Worm (Caenorhabditis elegans) whole organism, L1 larva: ENCODE data around the gene nmr-2.

Experiments used
- C04F5.9 ChIP-seq: sonication (generic microtip); optimal IDR thresholded peaks from 2 replicates; lab custom pipeline; 2016; ENCODE audit warnings: missing genetic modification characterization, missing compliant biosample characterization
- C16A3.4 ChIP-seq: fragments of 150-350 bp; optimal IDR thresholded peaks from 2 replicates; lab custom pipeline; 2014; ENCODE audit warnings: missing biosample characterization, missing genetic modification characterization
- ama-1 ChIP-seq: fragments of 150-350 bp; optimal IDR thresholded peaks from 2 replicates; lab custom pipeline; 2014
- ceh-82 ChIP-seq, 3 experiments: fragments of 150-350 bp in 1 of 3; sonication (generic microtip) in 2 of 3; optimal IDR thresholded peaks; 2 replicates each; lab custom pipeline; 2014 to 2017; ENCODE audit warnings: missing biosample characterization in 3 of 3, missing genetic modification characterization in 3 of 3
- ceh-88 ChIP-seq: fragments of 200-800 bp; sonication (Bioruptor generic); IDR thresholded peaks from 2 replicates; pipeline ENCODE4 v1.3.6; 2022; ENCODE audit warnings: missing genetic modification characterization, missing compliant biosample characterization
- dpl-1 ChIP-seq, 3 experiments: fragments of 150-350 bp in 2 of 3; sonication (generic microtip) in 1 of 3; optimal IDR thresholded peaks; 2 replicates each; lab custom pipeline; 2014 to 2017; ENCODE audit warnings: missing biosample characterization in 3 of 3, missing genetic modification characterization in 3 of 3, missing genetic modification reagents in 3 of 3
- dsc-1 ChIP-seq: sonication (generic microtip); optimal IDR thresholded peaks from 2 replicates; lab custom pipeline; 2016; ENCODE audit warnings: mild to moderate bottlenecking, missing genetic modification characterization, missing compliant biosample characterization
- efl-1 ChIP-seq, 4 experiments: fragments of 150-350 bp; optimal IDR thresholded peaks in 3 of 4; peaks in 1 of 4; 1 replicate in 1 of 4; 2 replicates in 3 of 4; lab custom pipeline; 2014; ENCODE audit warnings: missing biosample characterization in 2 of 4, missing genetic modification characterization in 2 of 4, missing genetic modification reagents in 2 of 4
- egl-13 ChIP-seq: sonication (generic microtip); optimal IDR thresholded peaks from 2 replicates; lab custom pipeline; 2016; ENCODE audit warnings: missing genotype, missing genetic modification reagents, missing genetic modification characterization, missing compliant biosample characterization
- elt-3 ChIP-seq, 6 experiments: fragments of 150-350 bp in 1 of 6; sonication (generic microtip); optimal IDR thresholded peaks; 2 replicates each; lab custom pipeline; 2017 to 2018; ENCODE audit warnings: missing biosample characterization in 6 of 6, missing genetic modification characterization in 6 of 6, inconsistent platforms in 1 of 6
- fkh-10 ChIP-seq: sonication (generic microtip); optimal IDR thresholded peaks from 2 replicates; lab custom pipeline; 2017; ENCODE audit warnings: missing biosample characterization, missing genetic modification reagents, missing genetic modification characterization
- fkh-4 ChIP-seq: sonication (generic microtip); optimal IDR thresholded peaks from 2 replicates; lab custom pipeline; 2016; ENCODE audit warnings: missing compliant biosample characterization, missing genetic modification characterization, borderline replicate concordance
- fkh-8 ChIP-seq: sonication (generic microtip); optimal IDR thresholded peaks from 2 replicates; lab custom pipeline; 2016; ENCODE audit warnings: mild to moderate bottlenecking, missing genetic modification characterization, missing compliant biosample characterization
- hlh-17 ChIP-seq: fragments of 200-800 bp; sonication (Bioruptor generic); optimal IDR thresholded peaks from 2 replicates; lab custom pipeline; 2018; ENCODE audit warnings: missing genetic modification characterization, mild to moderate bottlenecking, missing compliant biosample characterization, moderate library complexity, borderline replicate concordance
- hlh-4 ChIP-seq: sonication (generic microtip); optimal IDR thresholded peaks from 2 replicates; lab custom pipeline; 2016; ENCODE audit warnings: mild to moderate bottlenecking, missing genetic modification characterization, missing compliant biosample characterization
- irx-1 ChIP-seq: sonication (generic microtip); optimal IDR thresholded peaks from 2 replicates; lab custom pipeline; 2016; ENCODE audit warnings: missing genetic modification characterization, missing compliant biosample characterization
- isw-1 ChIP-seq: fragments of 200-800 bp; sonication (Bioruptor generic); IDR thresholded peaks from 2 replicates; pipeline ENCODE4 v1.3.6; 2022; ENCODE audit warnings: missing genetic modification characterization, missing compliant biosample characterization
- jun-1 ChIP-seq: fragments of 150-350 bp; optimal IDR thresholded peaks from 2 replicates; lab custom pipeline; 2014; ENCODE audit warnings: missing biosample characterization, missing genetic modification reagents, missing genetic modification characterization
- lin-13 ChIP-seq: fragments of 150-350 bp; optimal IDR thresholded peaks from 2 replicates; lab custom pipeline; 2014; ENCODE audit warnings: missing biosample characterization, missing genetic modification reagents, missing genetic modification characterization
- lin-14 ChIP-seq: fragments of 200-800 bp; sonication (Bioruptor generic); optimal IDR thresholded peaks from 2 replicates; lab custom pipeline; 2018; ENCODE audit warnings: mild to moderate bottlenecking, missing genetic modification characterization, moderate library complexity, missing compliant biosample characterization
- lin-35 ChIP-seq, 2 experiments: fragments of 150-350 bp; optimal IDR thresholded peaks; 2 replicates each; lab custom pipeline; 2014; ENCODE audit warnings: missing biosample characterization in 2 of 2, missing genetic modification characterization in 2 of 2, missing genetic modification reagents in 2 of 2
- mdl-1 ChIP-seq, 2 experiments: fragments of 150-350 bp; optimal IDR thresholded peaks; 2 replicates each; lab custom pipeline; 2014 to 2017; ENCODE audit warnings: missing biosample characterization in 2 of 2, missing genetic modification characterization in 2 of 2, inconsistent platforms in 1 of 2
- nhr-19 ChIP-seq: fragments of 200-800 bp; sonication (Bioruptor generic); conservative IDR thresholded peaks from 2 replicates; pipeline ENCODE4 v1.3.6; 2022; ENCODE audit warnings: missing genetic modification characterization, missing compliant biosample characterization
- nhr-20 ChIP-seq: sonication (generic microtip); optimal IDR thresholded peaks from 2 replicates; lab custom pipeline; 2016; ENCODE audit warnings: mild to moderate bottlenecking, missing genetic modification characterization, missing compliant biosample characterization
- nhr-237 ChIP-seq: fragments of 150-350 bp; optimal IDR thresholded peaks from 2 replicates; lab custom pipeline; 2014; ENCODE audit warnings: missing biosample characterization, missing genetic modification characterization
- nhr-28 ChIP-seq: fragments of 150-350 bp; optimal IDR thresholded peaks from 2 replicates; lab custom pipeline; 2014; ENCODE audit warnings: missing biosample characterization, missing genetic modification characterization
- nhr-47 ChIP-seq: sonication (generic microtip); optimal IDR thresholded peaks from 2 replicates; lab custom pipeline; 2016; ENCODE audit warnings: mild to moderate bottlenecking, missing genetic modification characterization, moderate library complexity, missing compliant biosample characterization
- nhr-71 ChIP-seq: sonication (generic microtip); optimal IDR thresholded peaks from 2 replicates; lab custom pipeline; 2016; ENCODE audit warnings: mild to moderate bottlenecking, missing genetic modification characterization, moderate library complexity, missing compliant biosample characterization
- nhr-76 ChIP-seq: sonication (generic microtip); optimal IDR thresholded peaks from 2 replicates; lab custom pipeline; 2017; ENCODE audit warnings: missing biosample characterization, missing genetic modification characterization
- nhr-77 ChIP-seq: fragments of 150-350 bp; optimal IDR thresholded peaks from 2 replicates; lab custom pipeline; 2014; ENCODE audit warnings: missing biosample characterization, missing genetic modification characterization
- nhr-84 ChIP-seq: sonication (generic microtip); optimal IDR thresholded peaks from 2 replicates; lab custom pipeline; 2017; ENCODE audit warnings: missing biosample characterization, missing genetic modification characterization
- nhr-85 ChIP-seq: sonication (generic microtip); peaks from one replicate; lab custom pipeline; 2016; ENCODE audit warnings: missing genetic modification characterization, inconsistent platforms, missing compliant biosample characterization
- pax-3 ChIP-seq: fragments of 200-800 bp; sonication (Bioruptor generic); optimal IDR thresholded peaks from 2 replicates; lab custom pipeline; 2018; ENCODE audit warnings: mild to moderate bottlenecking, missing genetic modification characterization, moderate library complexity, missing compliant biosample characterization
- rnt-1 ChIP-seq: sonication (generic microtip); optimal IDR thresholded peaks from 2 replicates; lab custom pipeline; 2016; ENCODE audit warnings: mild to moderate bottlenecking, missing genetic modification characterization, moderate library complexity, missing compliant biosample characterization
- skn-1 ChIP-seq: fragments of 150-350 bp; optimal IDR thresholded peaks from 2 replicates; lab custom pipeline; 2014; ENCODE audit warnings: missing biosample characterization, missing genetic modification characterization
- snu-23 ChIP-seq: sonication (generic microtip); optimal IDR thresholded peaks from 2 replicates; lab custom pipeline; 2016; ENCODE audit warnings: missing genetic modification characterization, missing compliant biosample characterization
- sox-4 ChIP-seq: sonication (generic microtip); optimal IDR thresholded peaks from 2 replicates; lab custom pipeline; 2016; ENCODE audit warnings: missing genetic modification characterization, missing compliant biosample characterization
- unc-130 ChIP-seq: fragments of 150-350 bp; optimal IDR thresholded peaks from 2 replicates; lab custom pipeline; 2017; ENCODE audit warnings: missing biosample characterization, missing genetic modification characterization, inconsistent platforms
- unc-30 ChIP-seq: sonication (generic microtip); optimal IDR thresholded peaks from 2 replicates; lab custom pipeline; 2017; ENCODE audit warnings: missing biosample characterization, missing genetic modification characterization
- unc-62 ChIP-seq: fragments of 150-350 bp; optimal IDR thresholded peaks from 2 replicates; lab custom pipeline; 2014; ENCODE audit warnings: missing biosample characterization, missing genetic modification reagents, missing genetic modification characterization
- unc-86 ChIP-seq: sonication (generic microtip); optimal IDR thresholded peaks from 2 replicates; lab custom pipeline; 2016; ENCODE audit warnings: missing genetic modification characterization, missing compliant biosample characterization
- unc-98 ChIP-seq: fragments of 200-800 bp; sonication (Bioruptor generic); IDR thresholded peaks from 2 replicates; pipeline ENCODE4 v1.3.6; 2022; ENCODE audit warnings: missing genetic modification characterization, missing compliant biosample characterization
- vab-15 ChIP-seq: sonication (generic microtip); optimal IDR thresholded peaks from 2 replicates; lab custom pipeline; 2017; ENCODE audit warnings: missing genotype, mild to moderate bottlenecking, missing genetic modification characterization, missing compliant biosample characterization
- zip-4 ChIP-seq: fragments of 200-800 bp; sonication (Bioruptor generic); optimal IDR thresholded peaks from 2 replicates; lab custom pipeline; 2018; ENCODE audit warnings: mild to moderate bottlenecking, missing genetic modification characterization, moderate library complexity, missing compliant biosample characterization
- ztf-4 ChIP-seq: fragments of 150-350 bp; optimal IDR thresholded peaks from 2 replicates; lab custom pipeline; 2014; ENCODE audit warnings: missing biosample characterization, missing genetic modification characterization

Gene nmr-2

ce11 chrV:15012542-15013301, 1.3 kb upstream of the nmr-2 start:
- peak; percentile 36 for TF ChIP-seq nhr-71 (tag; lab: Kevin White, UChicago)
- TF ChIP-seq lin-35 (GFP tag; optimal IDR thresholded peaks at IDR 0.05; lab: Kevin White, UChicago), result peak in 1 of 2 experiments; percentile 18
- peak; percentile 20 for TF ChIP-seq lin-14 (GFP tag; lab: Kevin White, UChicago)
- TF ChIP-seq nhr-85, result peak; percentile 67
- TF ChIP-seq efl-1 (optimal IDR thresholded peaks at IDR 0.05; lab: Kevin White, UChicago), result peak in 1 of 2 experiments; percentile 15
- TF ChIP-seq efl-1 (GFP tag; optimal IDR thresholded peaks at IDR 0.05 in 1 of 2; lab: Kevin White, UChicago), result peak in 1 of 2 experiments; percentile 84
- no peak for TF ChIP-seq zip-4 (GFP tag; lab: Kevin White, UChicago)
- TF ChIP-seq nhr-20 (tag; lab: Kevin White, UChicago), result no peak
- TF ChIP-seq lin-13 (GFP tag; lab: Kevin White, UChicago), result no peak
- peak; percentile 29 for TF ChIP-seq snu-23 (GFP tag; lab: Kevin White, UChicago)
- TF ChIP-seq nhr-47 (tag; lab: Kevin White, UChicago), result peak; percentile 12
- TF ChIP-seq rnt-1 (tag; lab: Kevin White, UChicago), result peak; percentile 70
- TF ChIP-seq nhr-28 (tag; lab: Kevin White, UChicago), result no peak
- TF ChIP-seq dsc-1, result peak; percentile 24

DNA sequence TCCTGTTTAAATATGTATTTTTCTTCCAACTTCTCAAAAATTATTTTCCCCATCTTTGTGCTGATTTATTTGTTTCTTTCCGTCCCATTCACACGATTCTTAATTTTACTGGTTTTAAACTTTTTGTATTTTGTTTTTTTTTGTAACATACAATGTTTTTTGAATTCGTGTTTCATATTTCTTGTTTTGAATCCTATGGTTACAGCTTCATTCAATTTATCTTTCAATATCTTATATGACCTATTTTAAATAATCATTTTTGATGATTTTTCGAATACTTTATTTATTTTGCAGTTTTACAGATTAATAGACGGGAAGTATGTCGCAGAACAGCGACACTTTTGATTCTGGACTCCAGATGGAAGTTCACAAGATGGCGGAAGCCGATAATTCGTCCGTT, 6.7 kb downstream of the nmr-2 start, which contains the start of gene hrde-2:
Gene hrde-2, plus strand, starts transcription at position 301 of the 400 bp plus-strand sequence.
- TF ChIP-seq C16A3.4 (tag; lab: Kevin White, UChicago) (no peak), rnt-1 (tag; lab: Kevin White, UChicago) (no peak), hlh-4 (tag; lab: Kevin White, UChicago) (no peak), unc-30 (no peak), irx-1 (tag; lab: Kevin White, UChicago) (no peak), lin-35 (GFP tag; optimal IDR thresholded peaks at IDR 0.05; lab: Kevin White, UChicago) (no peak), pax-3 (tag; lab: Kevin White, UChicago) (no peak), nhr-20 (tag; lab: Kevin White, UChicago) (no peak), unc-130 (tag; lab: Kevin White, UChicago) (no peak), nhr-76 (tag; lab: Kevin White, UChicago) (no peak), egl-13 (tag; lab: Kevin White, UChicago) (no peak), fkh-4 (tag; lab: Kevin White, UChicago) (no peak), C04F5.9 (tag; lab: Kevin White, UChicago) (no peak), dsc-1 (no peak), isw-1 (GFP tag; lab: Robert Waterston, UW) (no peak), nhr-77 (tag; lab: Kevin White, UChicago) (no peak), fkh-8 (tag; lab: Kevin White, UChicago) (no peak)

- TF ChIP-seq nhr-237 (tag; lab: Kevin White, UChicago) (peak; percentile 53), C04F5.9 (tag; lab: Kevin White, UChicago) (peak; percentile 90), unc-30 (no peak), vab-15 (tag; lab: Kevin White, UChicago) (peak; percentile 92), jun-1 (tag; lab: Kevin White, UChicago) (peak; percentile 87), nhr-84 (tag; lab: Kevin White, UChicago) (no peak), zip-4 (GFP tag; lab: Kevin White, UChicago) (peak; percentile 67), unc-98 (GFP tag; lab: Robert Waterston, UW) (peak; percentile 70), ceh-82 (tag; optimal IDR thresholded peaks at IDR 0.05; lab: Kevin White, UChicago) (peak; percentile 88 to 97 (median 90)), unc-130 (tag; lab: Kevin White, UChicago) (peak; percentile 90), mdl-1 (tag; optimal IDR thresholded peaks at IDR 0.05; lab: Kevin White, UChicago) (peak in 1 of 2 experiments; percentile 81), ztf-4 (tag; lab: Kevin White, UChicago) (peak; percentile 72), unc-62 (no peak), fkh-10 (peak; percentile 74), egl-13 (tag; lab: Kevin White, UChicago) (peak; percentile 86), dpl-1 (GFP tag; optimal IDR thresholded peaks at IDR 0.05; lab: Kevin White, UChicago) (peak; percentile 85 to 87 (median 85)), elt-3 (tag; optimal IDR thresholded peaks at IDR 0.05; lab: Kevin White, UChicago) (peak in 4 of 6 experiments; percentile 45 to 85 (median 66)), unc-86 (tag; lab: Kevin White, UChicago) (peak; percentile 88), rnt-1 (tag; lab: Kevin White, UChicago) (peak; percentile 97), nhr-71 (tag; lab: Kevin White, UChicago) (peak; percentile 96), sox-4 (tag; lab: Kevin White, UChicago) (peak; percentile 87), nhr-19 (GFP tag; lab: Robert Waterston, UW) (peak; percentile 92), hlh-17 (GFP tag; lab: Kevin White, UChicago) (no peak), skn-1 (peak; percentile 90), ceh-88 (GFP tag; lab: Robert Waterston, UW) (peak; percentile 77), ama-1 (peak; percentile 6)
Measured at ce11 chrV:15002184-15002690, 9.2 kb downstream of the nmr-2 start, which contains the start of the genes fib-1 and mut-15. TSS of gene fib-1 (minus strand) at chrV:15002223. TSS of gene mut-15 (plus strand) at chrV:15002543.
